Worm (Caenorhabditis elegans) whole organism, L4 larva: ENCODE data around the gene glt-4.

Source experiments
- R02D3.7 ChIP-seq: fragments of 150-350 bp; sonication (generic microtip); optimal IDR thresholded peaks from 3 replicates; lab custom pipeline; 2014; ENCODE audit warnings: missing biosample characterization, missing genetic modification characterization
- hif-1 ChIP-seq, 2 experiments: sonication (generic microtip); optimal IDR thresholded peaks; 2 replicates each; lab custom pipeline; 2016 to 2017; ENCODE audit warnings: missing compliant biosample characterization in 2 of 2, missing genetic modification characterization in 2 of 2, missing genetic modification reagents in 2 of 2, missing genotype in 2 of 2, mild to moderate bottlenecking in 1 of 2
- lir-3 ChIP-seq: sonication (generic microtip); optimal IDR thresholded peaks from 2 replicates; lab custom pipeline; 2016; ENCODE audit warnings: mild to moderate bottlenecking, missing genetic modification characterization, missing compliant biosample characterization
- unc-39 ChIP-seq: sonication (generic microtip); optimal IDR thresholded peaks from 2 replicates; lab custom pipeline; 2017; ENCODE audit warnings: missing biosample characterization, missing genetic modification characterization
- ztf-11 ChIP-seq: fragments of 150-350 bp; optimal IDR thresholded peaks from 2 replicates; lab custom pipeline; 2014; ENCODE audit warnings: missing biosample characterization, missing genetic modification characterization
- ztf-7 ChIP-seq: fragments of 150-350 bp; optimal IDR thresholded peaks from 2 replicates; lab custom pipeline; 2014; ENCODE audit warnings: missing biosample characterization, missing genetic modification characterization

- TF ChIP-seq hif-1 (tag; optimal IDR thresholded peaks at IDR 0.05; lab: Kevin White, UChicago) (no peak), ztf-11 (no peak), ztf-7 (no peak), R02D3.7 (no peak), lir-3 (tag; lab: Kevin White, UChicago) (no peak), unc-39 (tag; lab: Kevin White, UChicago) (no peak)
These were observed 37.5 kb upstream of the glt-4 start, which contains the start of gene C03B1.3 for ce11 chrX:6365715-6366114.
